Fruit fly (Drosophila melanogaster): ENCODE measurements around the gene fusl.

fusl gene

dm6 chr2L:5327266-5327621 lies 10.6 kb downstream of the fusl start:
- TF ChIP-seq EcR (GFP tag; optimal IDR thresholded peaks at IDR 0.05) (peak; percentile 43), CG4496 (GFP tag; IDR thresholded peaks at IDR 0.05) (no peak)

DNA sequence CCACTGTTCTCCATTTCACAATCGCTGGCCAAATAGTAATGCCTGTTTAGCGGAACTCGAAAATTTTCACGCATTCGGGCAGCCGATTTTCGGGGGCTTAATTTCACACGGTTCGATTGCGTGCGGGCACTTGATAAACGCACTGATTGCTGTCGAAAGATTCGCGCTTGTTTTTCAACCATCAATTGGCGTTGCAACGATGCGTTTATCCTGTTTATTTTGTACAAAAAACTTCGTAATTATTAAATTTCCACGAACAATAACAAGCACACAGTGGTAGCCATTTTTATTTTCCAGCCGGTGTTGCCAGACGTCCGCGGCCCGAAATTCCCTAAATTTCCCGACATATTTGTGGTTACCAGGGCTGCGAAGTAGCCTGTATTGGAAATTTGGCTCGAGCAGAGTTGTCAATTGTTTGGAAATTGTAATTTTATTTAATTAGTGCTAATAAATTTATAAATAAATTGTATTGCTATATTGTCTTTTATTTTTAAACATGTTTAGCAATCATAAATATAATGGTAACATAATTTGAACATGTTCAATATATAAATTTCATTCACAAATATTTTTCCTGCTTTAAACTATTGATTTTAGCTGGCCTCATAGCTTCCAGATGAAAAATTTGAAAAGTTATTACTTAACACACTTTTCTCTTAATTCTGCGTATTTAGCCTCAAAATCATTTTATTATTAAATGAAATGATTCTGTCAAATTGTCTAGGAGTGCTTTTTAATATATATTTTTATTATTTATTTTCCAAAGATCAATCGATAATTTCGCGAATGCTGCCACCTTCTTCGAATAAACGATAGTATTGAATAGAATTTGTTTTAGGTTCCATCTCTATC lies 11.2 kb downstream of the fusl start, which contains the start of the genes Ncoa6 and cype:
Gene Ncoa6, minus strand, starts transcription at position 270 of the 852 bp plus-strand sequence.
Gene cype, plus strand, starts transcription at position 814 of the 852 bp plus-strand sequence.
- no peak for TF ChIP-seq EcR (GFP tag; optimal IDR thresholded peaks at IDR 0.05)
- TF ChIP-seq gl (tag; optimal IDR thresholded peaks at IDR 0.05): no peak
- no peak for TF ChIP-seq CG10348 (GFP tag; IDR thresholded peaks at IDR 0.05)
- peak; percentile 46 for TF ChIP-seq CG15710 (tag; optimal IDR thresholded peaks at IDR 0.05)
- TF ChIP-seq CG14655 (GFP tag; optimal IDR thresholded peaks at IDR 0.05): peak; percentile 26
- TF ChIP-seq Pif1B (GFP tag; optimal IDR thresholded peaks at IDR 0.05): no peak
- TF ChIP-seq fd96Ca (GFP tag; IDR thresholded peaks at IDR 0.05): peak; percentile 14; the same call in 1 of the 3 replicates
- peak; percentile 52 for TF ChIP-seq CG8159 (tag; optimal IDR thresholded peaks at IDR 0.05)
- TF ChIP-seq CG32121 (GFP tag; IDR thresholded peaks at IDR 0.05): peak; percentile 43; the same call in 1 of the 2 replicates
- TF ChIP-seq Pif1A (GFP tag; optimal IDR thresholded peaks at IDR 0.05): no peak
- TF ChIP-seq Snoo (tag; optimal IDR thresholded peaks at IDR 0.05): peak; percentile 25
- peak; percentile 17 for TF ChIP-seq CG34367 (tag; optimal IDR thresholded peaks at IDR 0.05)
- no peak for TF ChIP-seq CG13204 (GFP tag; optimal IDR thresholded peaks at IDR 0.05)
- peak; percentile 59; the same call in 1 of the 3 replicates for TF ChIP-seq CG4496 (GFP tag; IDR thresholded peaks at IDR 0.05)
- TF ChIP-seq Ets98B (GFP tag; IDR thresholded peaks at IDR 0.05): peak; percentile 21
- TF ChIP-seq CG8301 (tag; optimal IDR thresholded peaks at IDR 0.05): peak; percentile 3
- TF ChIP-seq rn (GFP tag; IDR thresholded peaks at IDR 0.05): no peak
- peak; percentile 33 for TF ChIP-seq CG9948 (tag; optimal IDR thresholded peaks at IDR 0.05)
- peak; percentile 51 for TF ChIP-seq CG17806 (tag; optimal IDR thresholded peaks at IDR 0.05)
- no peak for TF ChIP-seq CG12605 (GFP tag; IDR thresholded peaks at IDR 0.05)
- no peak for TF ChIP-seq D1 (tag; optimal IDR thresholded peaks at IDR 0.05)

- TF ChIP-seq CG32121 (GFP tag; IDR thresholded peaks at IDR 0.05) (peak; percentile 94), CG14655 (GFP tag; optimal IDR thresholded peaks at IDR 0.05) (no peak), CG17806 (tag; optimal IDR thresholded peaks at IDR 0.05) (peak; percentile 63), D1 (tag; optimal IDR thresholded peaks at IDR 0.05) (no peak), CG13204 (GFP tag; optimal IDR thresholded peaks at IDR 0.05) (peak; percentile 60), CG34367 (tag; optimal IDR thresholded peaks at IDR 0.05) (peak; percentile 57), Snoo (tag; optimal IDR thresholded peaks at IDR 0.05) (peak; percentile 82), CG9948 (tag; optimal IDR thresholded peaks at IDR 0.05) (peak; percentile 54), gl (tag; optimal IDR thresholded peaks at IDR 0.05) (peak; percentile 58), fd96Ca (GFP tag; IDR thresholded peaks at IDR 0.05) (peak; percentile 95), CG4496 (GFP tag; IDR thresholded peaks at IDR 0.05) (peak; percentile 94), Pif1B (GFP tag; optimal IDR thresholded peaks at IDR 0.05) (peak; percentile 52), rn (GFP tag; IDR thresholded peaks at IDR 0.05) (peak; percentile 85), CG8301 (tag; optimal IDR thresholded peaks at IDR 0.05) (no peak), CG15710 (tag; optimal IDR thresholded peaks at IDR 0.05) (peak; percentile 77), Ets98B (GFP tag; IDR thresholded peaks at IDR 0.05) (peak; percentile 94), Pif1A (GFP tag; optimal IDR thresholded peaks at IDR 0.05) (no peak), CG12605 (GFP tag; IDR thresholded peaks at IDR 0.05) (peak; percentile 92), CG10348 (GFP tag; IDR thresholded peaks at IDR 0.05) (peak; percentile 58; the same call in 1 of the 2 replicates), CG8159 (tag; optimal IDR thresholded peaks at IDR 0.05) (peak; percentile 67), EcR (GFP tag; optimal IDR thresholded peaks at IDR 0.05) (peak; percentile 42)
Observed at dm6 chr2L:5324958-5325850, 12.7 kb downstream of the fusl start.

DNA sequence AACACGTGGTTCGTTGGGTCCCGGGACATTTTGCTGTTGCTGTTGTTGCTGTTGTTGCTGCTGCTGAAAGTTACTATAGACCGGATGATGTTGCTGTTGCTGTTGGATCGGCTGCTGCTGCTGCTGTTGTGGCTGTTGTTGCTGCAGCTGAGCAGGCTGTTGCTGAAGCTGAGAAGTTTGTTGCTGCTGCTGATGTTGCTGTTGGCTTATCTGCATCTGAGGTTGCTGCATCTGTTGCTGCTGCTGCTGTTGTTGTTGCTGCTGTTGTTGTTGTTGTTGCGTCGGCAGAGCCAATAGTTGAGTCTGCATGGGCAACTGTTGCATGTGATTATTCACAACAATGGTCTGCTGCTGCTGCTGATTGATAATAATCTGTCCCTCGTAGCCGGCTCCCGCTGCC lies 16.9 kb downstream of the fusl start:
- no peak for TF ChIP-seq rn (GFP tag; IDR thresholded peaks at IDR 0.05)
- no peak for TF ChIP-seq CG14655 (GFP tag; optimal IDR thresholded peaks at IDR 0.05)
- TF ChIP-seq CG8159 (tag; optimal IDR thresholded peaks at IDR 0.05): no peak
- no peak for TF ChIP-seq CG15710 (tag; optimal IDR thresholded peaks at IDR 0.05)
- TF ChIP-seq CG4496 (GFP tag; IDR thresholded peaks at IDR 0.05): no peak
- no peak for TF ChIP-seq D1 (tag; optimal IDR thresholded peaks at IDR 0.05)
- TF ChIP-seq CG34367 (tag; optimal IDR thresholded peaks at IDR 0.05): no peak
- TF ChIP-seq CG32121 (GFP tag; IDR thresholded peaks at IDR 0.05): no peak
- no peak for TF ChIP-seq Snoo (tag; optimal IDR thresholded peaks at IDR 0.05)
- no peak for TF ChIP-seq Ets98B (GFP tag; IDR thresholded peaks at IDR 0.05)
- TF ChIP-seq CG17806 (tag; optimal IDR thresholded peaks at IDR 0.05): no peak
- TF ChIP-seq Pif1B (GFP tag; optimal IDR thresholded peaks at IDR 0.05): no peak
- no peak for TF ChIP-seq CG12605 (GFP tag; IDR thresholded peaks at IDR 0.05)
- TF ChIP-seq fd96Ca (GFP tag; IDR thresholded peaks at IDR 0.05): no peak

DNA sequence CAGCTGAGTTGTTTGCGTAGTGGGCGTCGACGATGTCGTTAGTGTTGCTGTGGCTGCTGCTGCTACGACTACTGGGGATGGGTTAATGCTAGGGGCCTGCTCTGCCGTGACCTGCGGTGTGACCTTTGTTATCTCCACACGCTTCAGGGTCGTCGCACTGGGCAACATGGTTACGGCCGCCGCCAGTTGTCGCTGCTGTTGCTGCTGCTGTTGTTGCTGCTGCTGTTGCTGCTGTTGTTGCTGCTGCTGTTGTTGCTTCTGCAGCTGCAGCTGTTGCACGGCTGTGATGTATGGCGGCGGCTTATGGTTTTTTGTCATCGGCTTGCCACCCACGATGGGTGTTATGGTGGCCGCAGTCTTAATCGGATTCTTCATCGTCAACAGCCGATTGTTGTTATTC lies 17.8 kb downstream of the fusl start:
- no peak for TF ChIP-seq gl (tag; optimal IDR thresholded peaks at IDR 0.05)
- TF ChIP-seq Pif1B (GFP tag; optimal IDR thresholded peaks at IDR 0.05): no peak
- no peak for TF ChIP-seq rn (GFP tag; IDR thresholded peaks at IDR 0.05)
- no peak for TF ChIP-seq CG8301 (tag; optimal IDR thresholded peaks at IDR 0.05)
- TF ChIP-seq Pif1A (GFP tag; optimal IDR thresholded peaks at IDR 0.05): no peak
- no peak for TF ChIP-seq fd96Ca (GFP tag; IDR thresholded peaks at IDR 0.05)
- TF ChIP-seq D1 (tag; optimal IDR thresholded peaks at IDR 0.05): no peak
- TF ChIP-seq CG9948 (tag; optimal IDR thresholded peaks at IDR 0.05): no peak
- TF ChIP-seq Snoo (tag; optimal IDR thresholded peaks at IDR 0.05): no peak
- TF ChIP-seq CG13204 (GFP tag; optimal IDR thresholded peaks at IDR 0.05): no peak
- TF ChIP-seq CG14655 (GFP tag; optimal IDR thresholded peaks at IDR 0.05): no peak
- no peak for TF ChIP-seq CG15710 (tag; optimal IDR thresholded peaks at IDR 0.05)
- TF ChIP-seq CG4496 (GFP tag; IDR thresholded peaks at IDR 0.05): no peak
- TF ChIP-seq CG10348 (GFP tag; IDR thresholded peaks at IDR 0.05): no peak
- TF ChIP-seq CG12605 (GFP tag; IDR thresholded peaks at IDR 0.05): no peak
- TF ChIP-seq Ets98B (GFP tag; IDR thresholded peaks at IDR 0.05): no peak
- no peak for TF ChIP-seq CG32121 (GFP tag; IDR thresholded peaks at IDR 0.05)
- no peak for TF ChIP-seq EcR (GFP tag; optimal IDR thresholded peaks at IDR 0.05)
- TF ChIP-seq CG8159 (tag; optimal IDR thresholded peaks at IDR 0.05): no peak
